1 fruit fly cellular context compared by ENCODE assay signal in the genomic region with DNA sequence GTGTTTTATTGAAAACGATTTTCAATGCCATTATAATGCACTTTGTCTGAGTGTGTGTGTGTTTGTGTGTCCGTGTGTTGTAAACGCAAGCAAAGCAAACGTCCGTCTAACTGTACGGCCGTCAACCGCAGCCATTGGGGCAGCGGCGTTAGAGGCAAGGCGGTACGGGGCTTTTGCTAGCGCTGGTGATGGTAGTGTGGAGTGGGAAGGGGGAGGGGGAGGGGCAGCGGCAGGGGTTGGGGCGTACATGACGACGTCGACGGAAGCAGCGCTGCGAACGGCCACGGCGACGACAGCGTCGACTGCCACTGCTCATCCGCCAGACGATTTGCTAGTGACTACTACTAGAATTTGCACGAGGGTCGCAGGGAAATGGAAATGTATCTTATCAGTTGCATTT.
TF ChIP-seq lines count a peak whose summit lies in the region.

No protein-coding gene starts in this region.

TF ChIP-seq in whole organism, embryonic, 481 proteins besides CTCF, POLR2A, EP300 and RAD21 (continued from another document):
- TF ChIP-seq Eip74EF (GFP tag; optimal IDR thresholded peaks at IDR 0.05; lab: Kevin White, UChicago) (peak in 1 of 2 experiments; percentile 15), CG4328 (GFP tag; optimal IDR thresholded peaks at IDR 0.05; lab: Kevin White, UChicago) (no peak), ind (GFP tag; optimal IDR thresholded peaks at IDR 0.05; lab: Kevin White, UChicago) (no peak), CG15011 (GFP tag; optimal IDR thresholded peaks at IDR 0.05; lab: Kevin White, UChicago) (no peak), sr (GFP tag; IDR thresholded peaks at IDR 0.05; lab: Robert Waterston, UW) (no peak), CG4404 (GFP tag; IDR thresholded peaks at IDR 0.05; lab: Robert Waterston, UW) (no peak), CG18599 (GFP tag; optimal IDR thresholded peaks at IDR 0.05; lab: Kevin White, UChicago) (no peak), ssp (GFP tag; IDR thresholded peaks at IDR 0.05; lab: Robert Waterston, UW) (no peak), CG17328 (GFP tag; IDR thresholded peaks at IDR 0.05; lab: Robert Waterston, UW) (no peak), emc (GFP tag; optimal IDR thresholded peaks at IDR 0.05; lab: Kevin White, UChicago) (no peak), her (GFP tag; optimal IDR thresholded peaks at IDR 0.05; lab: Kevin White, UChicago) (no peak), CG42726 (GFP tag; IDR thresholded peaks at IDR 0.05; lab: Robert Waterston, UW; ENCODE audit: partially characterized antibody) (no peak), shn (GFP tag; optimal IDR thresholded peaks at IDR 0.05; lab: Kevin White, UChicago) (no peak), ara (GFP tag; IDR thresholded peaks at IDR 0.05; lab: Robert Waterston, UW) (no peak), pzg (GFP tag; optimal IDR thresholded peaks at IDR 0.05; lab: Kevin White, UChicago) (no peak), CG4360 (GFP tag; IDR thresholded peaks at IDR 0.05; lab: Robert Waterston, UW) (no peak), CG10274 (GFP tag; optimal IDR thresholded peaks at IDR 0.05; lab: Kevin White, UChicago) (no peak), Sry-δ (GFP tag; optimal IDR thresholded peaks at IDR 0.05; lab: Kevin White, UChicago) (no peak), slou (GFP tag; optimal IDR thresholded peaks at IDR 0.05; lab: Kevin White, UChicago) (no peak), Adf1 (GFP tag; IDR thresholded peaks at IDR 0.05; lab: Robert Waterston, UW) (peak; percentile 75), Vsx1 (GFP tag; optimal IDR thresholded peaks at IDR 0.05; lab: Kevin White, UChicago) (no peak), ken (GFP tag; IDR thresholded peaks at IDR 0.05; lab: Robert Waterston, UW) (0 out of 3 replicates have a peak, but pooled peaks have one; percentile 22), CG5953 (GFP tag; IDR thresholded peaks at IDR 0.05; lab: Robert Waterston, UW) (no peak), CG4730 (GFP tag; IDR thresholded peaks at IDR 0.05; lab: Robert Waterston, UW) (no peak), Rfx (GFP tag; IDR thresholded peaks at IDR 0.05; lab: Robert Waterston, UW) (no peak), gfzf (GFP tag; optimal IDR thresholded peaks at IDR 0.05; lab: Kevin White, UChicago) (no peak), slbo (GFP tag; IDR thresholded peaks at IDR 0.05; lab: Robert Waterston, UW) (no peak), HmgD (GFP tag; optimal IDR thresholded peaks at IDR 0.05; lab: Kevin White, UChicago) (no peak), trem (tag; optimal IDR thresholded peaks at IDR 0.05; lab: Kevin White, UChicago) (no peak), MBD-R2 (GFP tag; IDR thresholded peaks at IDR 0.05; lab: Robert Waterston, UW) (no peak), CrebB (tag; optimal IDR thresholded peaks at IDR 0.05; lab: Kevin White, UChicago) (no peak), danr (GFP tag; IDR thresholded peaks at IDR 0.05; lab: Robert Waterston, UW) (no peak), CG6689 (GFP tag; IDR thresholded peaks at IDR 0.05; lab: Robert Waterston, UW) (no peak), BtbVII (GFP tag; optimal IDR thresholded peaks at IDR 0.05; lab: Kevin White, UChicago) (no peak)
